Worm (Caenorhabditis elegans): ENCODE measurements around the gene ran-2.
A peak's percentile ranks its signal among the peaks of the same experiment; 100 is the strongest.

Gene ran-2

ce11 chrIII:7977777-7978176 is 44.4 kb downstream of the ran-2 start, which contains the start of gene C06G4.4:
TSS of gene C06G4.4 (minus strand) at chrIII:7977812.
- TF ChIP-seq pqm-1 (tag; optimal IDR thresholded peaks at IDR 0.05) (no peak), set-16 (GFP tag; IDR thresholded peaks at IDR 0.05) (no peak), zip-11 (GFP tag; IDR thresholded peaks at IDR 0.05) (no peak), gei-8 (GFP tag; optimal IDR thresholded peaks at IDR 0.05) (no peak), ztf-11 (tag; optimal IDR thresholded peaks at IDR 0.05) (no peak), nhr-102 (tag; optimal IDR thresholded peaks at IDR 0.05) (no peak), tag-97 (GFP tag; IDR thresholded peaks at IDR 0.05) (no peak), F37D6.2 (tag; optimal IDR thresholded peaks at IDR 0.05) (no peak), hlh-30 (tag; optimal IDR thresholded peaks at IDR 0.05; ENCODE audit: insufficient read depth) (no peak), fkh-10 (GFP tag; optimal IDR thresholded peaks at IDR 0.05) (no peak), madf-5 (GFP tag; IDR thresholded peaks at IDR 0.05) (no peak), ceh-44 (GFP tag; IDR thresholded peaks at IDR 0.05) (no peak), nhr-77 (tag; optimal IDR thresholded peaks at IDR 0.05) (no peak)

ce11 chrIII:7978289-7978688 is 45.0 kb downstream of the ran-2 start:
- no peak for TF ChIP-seq unc-130 (GFP tag; optimal IDR thresholded peaks at IDR 0.05)
- TF ChIP-seq mxl-2 (GFP tag; conservative IDR thresholded peaks at IDR 0.05), result no peak
- TF ChIP-seq unc-62 (GFP tag; optimal IDR thresholded peaks at IDR 0.05 in 1 of 2), result peak in 1 of 2 experiments; percentile 57
- no peak for TF ChIP-seq unc-62 (tag; optimal IDR thresholded peaks at IDR 0.05)
- TF ChIP-seq ceh-28 (tag; optimal IDR thresholded peaks at IDR 0.05), result no peak
- no peak for TF ChIP-seq ceh-32 (tag; optimal IDR thresholded peaks at IDR 0.05; ENCODE audit: poor library complexity)
- TF ChIP-seq arid-1 (GFP tag; conservative IDR thresholded peaks at IDR 0.05), result 0 out of 2 replicates have a peak, but pooled peaks have one; percentile 13
- no peak for TF ChIP-seq mdl-1 (tag; optimal IDR thresholded peaks at IDR 0.05)
- no peak for TF ChIP-seq attf-4 (tag; optimal IDR thresholded peaks at IDR 0.05)
- TF ChIP-seq unc-39 (tag; optimal IDR thresholded peaks at IDR 0.05), result no peak
- no peak for TF ChIP-seq T26A8.4 (GFP tag; IDR thresholded peaks at IDR 0.05)
- no peak for TF ChIP-seq ztf-7 (tag; optimal IDR thresholded peaks at IDR 0.05)
- no peak for TF ChIP-seq php-3 (GFP tag; IDR thresholded peaks at IDR 0.05)
- no peak for TF ChIP-seq lin-39 (tag; optimal IDR thresholded peaks at IDR 0.05)
- 0 out of 2 replicates have a peak, but pooled peaks have one; percentile 60 for TF ChIP-seq egl-43 (GFP tag; IDR thresholded peaks at IDR 0.05)
- TF ChIP-seq ceh-62 (tag; optimal IDR thresholded peaks at IDR 0.05), result no peak
- no peak for TF ChIP-seq zip-2 (tag; optimal IDR thresholded peaks at IDR 0.05)
- TF ChIP-seq F49E8.2 (tag; optimal IDR thresholded peaks at IDR 0.05; ENCODE audit: borderline replicate concordance), result no peak
- TF ChIP-seq nhr-237 (tag; optimal IDR thresholded peaks at IDR 0.05), result no peak
- no peak for TF ChIP-seq dpl-1 (GFP tag; optimal IDR thresholded peaks at IDR 0.05)
- peak; percentile 31; the same call in 1 of the 2 replicates for TF ChIP-seq pha-4 (GFP tag; IDR thresholded peaks at IDR 0.05)
- TF ChIP-seq pha-4 (tag; optimal IDR thresholded peaks at IDR 0.05), result no peak
- no peak for TF ChIP-seq nhr-102 (tag; optimal IDR thresholded peaks at IDR 0.05)
- TF ChIP-seq nhr-6 (tag; optimal IDR thresholded peaks at IDR 0.05), result no peak
- TF ChIP-seq lin-38 (GFP tag; IDR thresholded peaks at IDR 0.05), result no peak
- no peak for TF ChIP-seq ama-1 (optimal IDR thresholded peaks at IDR 0.05)
- no peak for TF ChIP-seq zip-11 (GFP tag; IDR thresholded peaks at IDR 0.05)
- TF ChIP-seq F26F4.8 (GFP tag; conservative IDR thresholded peaks at IDR 0.05), result no peak
- no peak for TF ChIP-seq Y75B8A.6 (GFP tag; IDR thresholded peaks at IDR 0.05)
- TF ChIP-seq ceh-20 (GFP tag; IDR thresholded peaks at IDR 0.05), result peak; percentile 31; the same call in 1 of the 2 replicates
- no peak for TF ChIP-seq lir-3 (tag; optimal IDR thresholded peaks at IDR 0.05)
- no peak for TF ChIP-seq madf-5 (GFP tag; IDR thresholded peaks at IDR 0.05)
- no peak for TF ChIP-seq nhr-76 (tag; optimal IDR thresholded peaks at IDR 0.05)
- TF ChIP-seq F37D6.2 (tag; optimal IDR thresholded peaks at IDR 0.05), result no peak
- no peak for TF ChIP-seq nhr-11 (tag; optimal IDR thresholded peaks at IDR 0.05)
- peak; percentile 25 for TF ChIP-seq duxl-1 (tag; optimal IDR thresholded peaks at IDR 0.05; ENCODE audit: poor library complexity)
- TF ChIP-seq gei-8 (GFP tag; optimal IDR thresholded peaks at IDR 0.05), result peak; percentile 24
- no peak for TF ChIP-seq F10B5.3 (tag; optimal IDR thresholded peaks at IDR 0.05)
- no peak for TF ChIP-seq rbr-2 (tag; optimal IDR thresholded peaks at IDR 0.05)
- TF ChIP-seq vab-7 (GFP tag; IDR thresholded peaks at IDR 0.05), result 0 out of 2 replicates have a peak, but pooled peaks have one; percentile 48
- TF ChIP-seq R02D3.7 (tag; optimal IDR thresholded peaks at IDR 0.05), result no peak
- TF ChIP-seq hif-1 (tag; optimal IDR thresholded peaks at IDR 0.05), result no peak
- TF ChIP-seq mdt-29 (GFP tag; IDR thresholded peaks at IDR 0.05), result no peak
